Worm (Caenorhabditis elegans): ENCODE data around the gene F26F4.2.

Gene F26F4.2

ce11 chrIII:4863127-4863526 is 47.9 kb upstream of the F26F4.2 start, which contains the start of gene coq-8:
Gene coq-8 (plus strand): TSS chrIII:4863427.
- TF ChIP-seq ceh-14 (tag; optimal IDR thresholded peaks at IDR 0.05), result no peak
- TF ChIP-seq unc-55 (GFP tag; optimal IDR thresholded peaks at IDR 0.05), result no peak
- no peak for TF ChIP-seq eyg-1 (tag; optimal IDR thresholded peaks at IDR 0.05)
- TF ChIP-seq unc-42 (tag; optimal IDR thresholded peaks at IDR 0.05), result no peak
- TF ChIP-seq hlh-8 (tag; optimal IDR thresholded peaks at IDR 0.05), result no peak
- TF ChIP-seq hlh-30 (tag; optimal IDR thresholded peaks at IDR 0.05; ENCODE audit: insufficient read depth), result no peak
- TF ChIP-seq sox-4 (tag; optimal IDR thresholded peaks at IDR 0.05), result no peak
- no peak for TF ChIP-seq unc-3 (GFP tag; conservative IDR thresholded peaks at IDR 0.05)
- TF ChIP-seq unc-3 (tag; optimal IDR thresholded peaks at IDR 0.05), result no peak
- no peak for TF ChIP-seq F13H6.1 (tag; optimal IDR thresholded peaks at IDR 0.05)
- no peak for TF ChIP-seq npax-4 (tag; optimal IDR thresholded peaks at IDR 0.05)
- TF ChIP-seq elt-2 (tag; optimal IDR thresholded peaks at IDR 0.05), result no peak
- TF ChIP-seq ceh-24 (tag; optimal IDR thresholded peaks at IDR 0.05), result no peak
- TF ChIP-seq tbx-2 (tag; optimal IDR thresholded peaks at IDR 0.05), result no peak
- TF ChIP-seq mec-3 (tag; optimal IDR thresholded peaks at IDR 0.05; ENCODE audit: borderline replicate concordance), result no peak
- TF ChIP-seq ref-2 (tag; optimal IDR thresholded peaks at IDR 0.05), result no peak
- no peak for TF ChIP-seq zip-5 (tag; optimal IDR thresholded peaks at IDR 0.05)
- no peak for TF ChIP-seq pha-4 (tag; optimal IDR thresholded peaks at IDR 0.05)
- TF ChIP-seq odd-2 (tag; optimal IDR thresholded peaks at IDR 0.05), result no peak

- TF ChIP-seq K09A11.1 (tag; optimal IDR thresholded peaks at IDR 0.05; ENCODE audit: insufficient read depth), result no peak
- no peak for TF ChIP-seq ceh-14 (tag; optimal IDR thresholded peaks at IDR 0.05)
- no peak for TF ChIP-seq zip-5 (tag; optimal IDR thresholded peaks at IDR 0.05)
- no peak for TF ChIP-seq pag-3 (tag; optimal IDR thresholded peaks at IDR 0.05; ENCODE audit: borderline replicate concordance)
- TF ChIP-seq hlh-30 (tag; optimal IDR thresholded peaks at IDR 0.05; ENCODE audit: insufficient read depth), result no peak
- no peak for TF ChIP-seq lim-6 (tag; optimal IDR thresholded peaks at IDR 0.05)
- no peak for TF ChIP-seq fkh-10 (GFP tag; optimal IDR thresholded peaks at IDR 0.05)
- no peak for TF ChIP-seq ttx-3 (tag; optimal IDR thresholded peaks at IDR 0.05)
- TF ChIP-seq ahr-1 (tag; optimal IDR thresholded peaks at IDR 0.05), result no peak
- no peak for TF ChIP-seq hlh-15 (tag; optimal IDR thresholded peaks at IDR 0.05)
- no peak for TF ChIP-seq syd-9 (tag; optimal IDR thresholded peaks at IDR 0.05)
- no peak for TF ChIP-seq hlh-8 (tag; optimal IDR thresholded peaks at IDR 0.05)
Observed at ce11 chrIII:4866762-4867161, 44.3 kb upstream of the F26F4.2 start, which contains the start of gene C35D10.17. Gene C35D10.17 (plus strand): TSS chrIII:4867062.

ce11 chrIII:4868643-4869042 is 42.4 kb upstream of the F26F4.2 start, which contains the start of the genes msd-4 and C35D10.3:
Gene msd-4 (minus strand): TSS chrIII:4868743.
Gene C35D10.3 (plus strand): TSS chrIII:4868921.
- TF ChIP-seq ets-4 (tag; optimal IDR thresholded peaks at IDR 0.05) (no peak), ceh-48 (tag; optimal IDR thresholded peaks at IDR 0.05) (no peak), ceh-30 (tag; optimal IDR thresholded peaks at IDR 0.05) (no peak), ztf-16 (tag; optimal IDR thresholded peaks at IDR 0.05) (no peak), nfya-1 (tag; optimal IDR thresholded peaks at IDR 0.05) (no peak), ttx-3 (tag; optimal IDR thresholded peaks at IDR 0.05) (no peak), ceh-22 (tag; optimal IDR thresholded peaks at IDR 0.05) (no peak), hlh-6 (tag; optimal IDR thresholded peaks at IDR 0.05) (no peak), C08G9.2 (tag; optimal IDR thresholded peaks at IDR 0.05) (no peak)

- no peak for TF ChIP-seq ztf-16 (tag; optimal IDR thresholded peaks at IDR 0.05)
- TF ChIP-seq mec-3 (tag; optimal IDR thresholded peaks at IDR 0.05; ENCODE audit: borderline replicate concordance), result no peak
- no peak for TF ChIP-seq nhr-232 (tag; optimal IDR thresholded peaks at IDR 0.05)
- TF ChIP-seq nfya-1 (tag; optimal IDR thresholded peaks at IDR 0.05), result no peak
- no peak for TF ChIP-seq hlh-6 (tag; optimal IDR thresholded peaks at IDR 0.05)
- TF ChIP-seq syd-9 (tag; optimal IDR thresholded peaks at IDR 0.05), result no peak
- TF ChIP-seq nhr-11 (tag; optimal IDR thresholded peaks at IDR 0.05), result no peak
- no peak for TF ChIP-seq T23F11.4 (GFP tag; optimal IDR thresholded peaks at IDR 0.05)
- TF ChIP-seq ceh-18 (tag; optimal IDR thresholded peaks at IDR 0.05), result no peak
- TF ChIP-seq ttx-3 (tag; optimal IDR thresholded peaks at IDR 0.05), result no peak
- TF ChIP-seq K02D7.2 (tag; optimal IDR thresholded peaks at IDR 0.05), result no peak
- no peak for TF ChIP-seq pat-9 (tag; optimal IDR thresholded peaks at IDR 0.05)
- no peak for TF ChIP-seq unc-86 (tag; optimal IDR thresholded peaks at IDR 0.05)
- no peak for TF ChIP-seq ceh-19 (GFP tag; optimal IDR thresholded peaks at IDR 0.05)
- no peak for TF ChIP-seq ceh-45 (GFP tag; IDR thresholded peaks at IDR 0.05)
- no peak for TF ChIP-seq hlh-13 (GFP tag; optimal IDR thresholded peaks at IDR 0.05)
- TF ChIP-seq hlh-15 (tag; optimal IDR thresholded peaks at IDR 0.05), result no peak
Observed at ce11 chrIII:4870478-4870877, 40.6 kb upstream of the F26F4.2 start, which contains the start of gene gipc-1. Gene gipc-1 (plus strand): TSS chrIII:4870778.
